Worm (Caenorhabditis elegans) whole organism, young adult: ENCODE results near the gene acbp-4.

Experiments used
- C06A6.2 ChIP-seq: fragments of 200-800 bp; sonication (Bioruptor generic); conservative IDR thresholded peaks from 2 replicates; pipeline ENCODE4 v1.3.6; 2022; ENCODE audit warnings: missing genetic modification characterization, missing compliant biosample characterization
- D2030.7 ChIP-seq: fragments of 200-800 bp; sonication (Bioruptor generic); IDR thresholded peaks from 2 replicates; pipeline ENCODE4 v1.3.6; 2022; ENCODE audit warnings: missing genetic modification reagents, missing genetic modification characterization, missing compliant biosample characterization
- F39B2.1 ChIP-seq: fragments of 200-800 bp; sonication (Bioruptor generic); IDR thresholded peaks from 2 replicates; pipeline ENCODE4 v1.3.6; 2022; ENCODE audit warnings: missing genetic modification reagents, missing genetic modification characterization, missing compliant biosample characterization
- F49E8.2 ChIP-seq: sonication (generic microtip); optimal IDR thresholded peaks from 3 replicates; lab custom pipeline; 2017; ENCODE audit warnings: missing genetic modification characterization, mild to moderate bottlenecking, missing compliant biosample characterization, antibody characterized with exemption, moderate library complexity; ENCODE audit not compliant: insufficient read depth
- F57A8.1 ChIP-seq: fragments of 200-800 bp; sonication (Bioruptor generic); optimal IDR thresholded peaks from 2 replicates; lab custom pipeline; 2018; ENCODE audit warnings: mild to moderate bottlenecking, missing genetic modification characterization, moderate library complexity, missing compliant biosample characterization
- F57C9.4 ChIP-seq: sonication (generic microtip); optimal IDR thresholded peaks from 2 replicates; lab custom pipeline; 2017; ENCODE audit warnings: mild to moderate bottlenecking, missing genetic modification characterization, missing compliant biosample characterization
- K11D2.4 ChIP-seq: fragments of 200-800 bp; sonication (Bioruptor generic); IDR thresholded peaks from 2 replicates; pipeline ENCODE4 v1.3.6; 2022; ENCODE audit warnings: missing genetic modification reagents, missing genetic modification characterization, missing compliant biosample characterization
- Y56A3A.18 ChIP-seq: fragments of 200-800 bp; sonication (Bioruptor generic); IDR thresholded peaks from 2 replicates; pipeline ENCODE4 v1.3.6; 2022; ENCODE audit warnings: missing genetic modification reagents, missing genetic modification characterization, missing compliant biosample characterization
- Y67H2A.10 ChIP-seq: fragments of 200-800 bp; sonication (Bioruptor generic); conservative IDR thresholded peaks from 2 replicates; pipeline ENCODE4 v1.3.6; 2022; ENCODE audit warnings: missing genetic modification reagents, missing genetic modification characterization, missing compliant biosample characterization
- Y79H2A.3 ChIP-seq: fragments of 200-800 bp; sonication (Bioruptor generic); conservative IDR thresholded peaks from 2 replicates; pipeline ENCODE4 v1.3.6; 2022; ENCODE audit warnings: missing genetic modification reagents, missing genetic modification characterization, missing compliant biosample characterization
- Y95B8A.8 ChIP-seq: fragments of 200-800 bp; sonication (Bioruptor generic); IDR thresholded peaks from 2 replicates; pipeline ENCODE4 v1.3.6; 2022; ENCODE audit warnings: missing genetic modification reagents, missing genetic modification characterization, missing compliant biosample characterization
- ZK185.1 ChIP-seq: sonication (generic microtip); optimal IDR thresholded peaks from 2 replicates; lab custom pipeline; 2016; ENCODE audit warnings: mild to moderate bottlenecking, missing genetic modification characterization, missing compliant biosample characterization; ENCODE audit not compliant: poor library complexity, severe bottlenecking
- ama-1 ChIP-seq, 3 experiments: fragments of 150-350 bp in 1 of 3; sonication (generic microtip) in 2 of 3; optimal IDR thresholded peaks; 2 replicates each; lab custom pipeline; 2014 to 2018; ENCODE audit warnings: missing biosample characterization in 2 of 3, missing genetic modification characterization in 2 of 3, missing genetic modification reagents in 2 of 3
- aptf-3 ChIP-seq: fragments of 200-800 bp; sonication (Bioruptor generic); IDR thresholded peaks from 2 replicates; pipeline ENCODE4 v1.3.6; 2022; ENCODE audit warnings: missing genetic modification characterization, missing compliant biosample characterization
- attf-3 ChIP-seq: fragments of 200-800 bp; sonication (Bioruptor generic); conservative IDR thresholded peaks from 2 replicates; pipeline ENCODE4 v1.3.6; 2022; ENCODE audit warnings: missing genetic modification reagents, missing genetic modification characterization, missing compliant biosample characterization
- ccch-3 ChIP-seq: fragments of 200-800 bp; sonication (Bioruptor generic); optimal IDR thresholded peaks from 2 replicates; lab custom pipeline; 2018; ENCODE audit warnings: mild to moderate bottlenecking, missing genetic modification characterization, missing compliant biosample characterization
- ceh-79 ChIP-seq: sonication (generic microtip); optimal IDR thresholded peaks from 2 replicates; lab custom pipeline; 2017; ENCODE audit warnings: mild to moderate bottlenecking, missing genetic modification characterization, missing compliant biosample characterization
- ceh-91 ChIP-seq: fragments of 200-800 bp; sonication (Bioruptor generic); IDR thresholded peaks from 2 replicates; pipeline ENCODE4 v1.3.6; 2022; ENCODE audit warnings: missing genetic modification reagents, missing genetic modification characterization, missing compliant biosample characterization
- dox-1 ChIP-seq: fragments of 200-800 bp; sonication (Bioruptor generic); IDR thresholded peaks from 2 replicates; pipeline ENCODE4 v1.3.6; 2022; ENCODE audit warnings: missing genetic modification reagents, missing genetic modification characterization, missing compliant biosample characterization
- dpff-1 ChIP-seq: sonication (generic microtip); optimal IDR thresholded peaks from 2 replicates; lab custom pipeline; 2017; ENCODE audit warnings: mild to moderate bottlenecking, missing genetic modification characterization, missing compliant biosample characterization
- efl-1 ChIP-seq: fragments of 150-350 bp; optimal IDR thresholded peaks from 2 replicates; lab custom pipeline; 2014; ENCODE audit warnings: missing biosample characterization, missing genetic modification reagents, missing genetic modification characterization
- hlh-12 ChIP-seq: sonication (generic microtip); optimal IDR thresholded peaks from 2 replicates; lab custom pipeline; 2016; ENCODE audit warnings: missing genetic modification characterization, missing compliant biosample characterization
- hmg-1.2 ChIP-seq: fragments of 200-800 bp; sonication (Bioruptor generic); IDR thresholded peaks from 2 replicates; pipeline ENCODE4 v1.3.6; 2022; ENCODE audit warnings: missing genetic modification reagents, missing genetic modification characterization, missing compliant biosample characterization
- hrde-1 ChIP-seq: sonication (generic microtip); optimal IDR thresholded peaks from 2 replicates; lab custom pipeline; 2016; ENCODE audit warnings: missing genetic modification characterization, mild to moderate bottlenecking, missing compliant biosample characterization, moderate library complexity, missing genotype, missing genetic modification reagents, borderline replicate concordance
- hsf-1 ChIP-seq: fragments of 200-800 bp; sonication (Bioruptor generic); IDR thresholded peaks from 2 replicates; pipeline ENCODE4 v1.3.6; 2022; ENCODE audit warnings: missing genetic modification reagents, missing genetic modification characterization, missing compliant biosample characterization
- lin-26 ChIP-seq: fragments of 200-800 bp; sonication (Bioruptor generic); IDR thresholded peaks from 2 replicates; pipeline ENCODE4 v1.3.6; 2022; ENCODE audit warnings: missing genetic modification reagents, missing genetic modification characterization, missing compliant biosample characterization
- lin-40 ChIP-seq: sonication (generic microtip); optimal IDR thresholded peaks from 2 replicates; lab custom pipeline; 2016; ENCODE audit warnings: missing genetic modification characterization, mild to moderate bottlenecking, missing compliant biosample characterization, missing genotype, missing genetic modification reagents
- madf-10 ChIP-seq: sonication (generic microtip); optimal IDR thresholded peaks from 2 replicates; lab custom pipeline; 2016; ENCODE audit warnings: mild to moderate bottlenecking, missing genetic modification characterization, missing compliant biosample characterization
- madf-3 ChIP-seq: fragments of 200-800 bp; sonication (Bioruptor generic); IDR thresholded peaks from 2 replicates; pipeline ENCODE4 v1.3.6; 2022; ENCODE audit warnings: missing genetic modification reagents, missing genetic modification characterization, missing compliant biosample characterization
- madf-8 ChIP-seq: fragments of 200-800 bp; sonication (Bioruptor generic); conservative IDR thresholded peaks from 2 replicates; pipeline ENCODE4 v1.3.6; 2022; ENCODE audit warnings: missing genetic modification reagents, missing genetic modification characterization, missing compliant biosample characterization
- nfya-2 ChIP-seq: fragments of 200-800 bp; sonication (Bioruptor generic); IDR thresholded peaks from 2 replicates; pipeline ENCODE4 v1.3.6; 2022; ENCODE audit warnings: missing genetic modification reagents, missing genetic modification characterization, missing compliant biosample characterization
- nhr-120 ChIP-seq: fragments of 200-800 bp; sonication (Bioruptor generic); IDR thresholded peaks from 2 replicates; pipeline ENCODE4 v1.3.6; 2022; ENCODE audit warnings: missing genetic modification characterization, missing compliant biosample characterization
- rec-8 ChIP-seq, 2 experiments: sonication (generic microtip); optimal IDR thresholded peaks; 2 replicates each; lab custom pipeline; 2016; ENCODE audit warnings: mild to moderate bottlenecking in 2 of 2, missing genetic modification characterization in 2 of 2, missing genetic modification reagents in 2 of 2, missing genotype in 2 of 2, missing biosample characterization in 1 of 2, missing compliant biosample characterization in 1 of 2, moderate library complexity in 1 of 2
- sdz-38 ChIP-seq: sonication (generic microtip); optimal IDR thresholded peaks from 2 replicates; lab custom pipeline; 2016; ENCODE audit warnings: missing genotype, missing genetic modification characterization, missing compliant biosample characterization
- snpc-1.3 ChIP-seq: sonication (generic microtip); optimal IDR thresholded peaks from 2 replicates; lab custom pipeline; 2017; ENCODE audit warnings: missing genetic modification characterization, mild to moderate bottlenecking, missing compliant biosample characterization, antibody characterized with exemption, moderate library complexity, missing genotype, missing genetic modification reagents; ENCODE audit not compliant: insufficient read depth
- zfh-2 ChIP-seq: fragments of 200-800 bp; sonication (Bioruptor generic); conservative IDR thresholded peaks from 2 replicates; pipeline ENCODE4 v1.3.6; 2022; ENCODE audit warnings: missing genetic modification reagents, missing genetic modification characterization, missing compliant biosample characterization
- ztf-18 ChIP-seq: sonication (generic microtip); optimal IDR thresholded peaks from 2 replicates; lab custom pipeline; 2016; ENCODE audit warnings: missing genotype, mild to moderate bottlenecking, missing genetic modification characterization, missing compliant biosample characterization
- ztf-26 ChIP-seq: sonication (generic microtip); optimal IDR thresholded peaks from 2 replicates; lab custom pipeline; 2017; ENCODE audit warnings: missing genetic modification characterization, missing compliant biosample characterization
- ztf-3 ChIP-seq: fragments of 200-800 bp; sonication (Bioruptor generic); optimal IDR thresholded peaks from 2 replicates; lab custom pipeline; 2018; ENCODE audit warnings: mild to moderate bottlenecking, missing genetic modification characterization, missing compliant biosample characterization

acbp-4 gene

DNA sequence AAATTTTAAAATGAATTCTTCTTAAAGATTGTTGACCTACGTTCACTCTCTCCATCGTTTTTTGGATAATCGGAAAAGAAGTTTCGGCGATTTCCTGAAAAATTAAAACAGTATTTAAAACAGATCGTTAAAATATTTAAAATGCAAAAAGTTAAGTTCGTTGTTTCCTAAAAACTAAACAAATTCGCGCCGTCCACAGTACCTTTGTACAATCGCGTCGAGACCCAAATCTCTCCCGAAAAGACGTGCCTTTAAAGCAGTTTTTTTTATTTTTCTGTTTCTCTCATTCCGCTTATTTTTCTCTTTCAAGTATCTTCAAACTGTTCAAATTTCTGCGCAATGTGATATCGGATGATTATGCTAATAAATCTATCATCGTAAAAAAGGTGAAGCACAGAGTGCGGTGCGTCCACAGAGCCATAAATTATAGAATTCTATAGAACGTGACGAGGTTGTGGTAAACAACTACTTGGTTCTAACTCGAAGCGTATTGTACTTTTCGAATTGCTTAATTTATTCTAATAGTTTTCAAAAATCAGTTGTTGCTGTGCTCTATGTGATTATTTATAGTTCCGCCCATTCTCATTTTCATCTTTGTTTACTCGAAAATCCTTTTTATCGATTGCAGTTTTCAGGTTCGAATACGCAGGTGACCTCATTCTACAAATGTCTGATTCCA, 1.9 kb upstream of the acbp-4 start, which contains the start of the genes F56C9.6 and F56C9.3 (continued):
- TF ChIP-seq ceh-91 (peak; percentile 81), ZK185.1 (tag; lab: Kevin White, UChicago) (no peak), sdz-38 (tag; lab: Kevin White, UChicago) (no peak), lin-26 (GFP tag; lab: Robert Waterston, UW) (0 out of 2 replicates have a peak, but pooled peaks have one; percentile 12), efl-1 (peak; percentile 95), madf-8 (GFP tag; lab: Robert Waterston, UW) (peak; percentile 66)

DNA sequence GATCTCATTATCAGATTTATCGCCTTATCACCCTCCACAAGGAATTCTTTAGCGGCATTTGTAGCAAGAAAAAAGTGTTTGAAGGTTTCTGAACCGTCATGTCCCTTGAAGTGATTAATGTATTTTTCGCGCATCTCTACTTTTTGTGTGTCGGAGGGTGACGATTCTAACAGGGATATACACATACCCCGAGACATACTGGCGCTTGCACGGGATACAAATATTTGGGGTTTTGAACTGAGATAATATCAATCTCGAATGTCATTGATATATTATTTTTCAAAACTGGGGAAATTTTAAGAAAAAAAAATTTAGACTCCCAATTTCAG, 3.3 kb downstream of the acbp-4 start:
- TF ChIP-seq madf-10 (tag; lab: Kevin White, UChicago) (no peak), Y79H2A.3 (GFP tag; lab: Robert Waterston, UW) (no peak), ztf-18 (no peak), nfya-2 (GFP tag; lab: Robert Waterston, UW) (no peak), C06A6.2 (GFP tag; lab: Robert Waterston, UW) (no peak), ccch-3 (GFP tag; lab: Kevin White, UChicago) (no peak), Y56A3A.18 (no peak), Y95B8A.8 (GFP tag; lab: Robert Waterston, UW) (no peak), madf-3 (GFP tag; lab: Robert Waterston, UW) (no peak), D2030.7 (GFP tag; lab: Robert Waterston, UW) (no peak), F49E8.2 (no peak)

DNA sequence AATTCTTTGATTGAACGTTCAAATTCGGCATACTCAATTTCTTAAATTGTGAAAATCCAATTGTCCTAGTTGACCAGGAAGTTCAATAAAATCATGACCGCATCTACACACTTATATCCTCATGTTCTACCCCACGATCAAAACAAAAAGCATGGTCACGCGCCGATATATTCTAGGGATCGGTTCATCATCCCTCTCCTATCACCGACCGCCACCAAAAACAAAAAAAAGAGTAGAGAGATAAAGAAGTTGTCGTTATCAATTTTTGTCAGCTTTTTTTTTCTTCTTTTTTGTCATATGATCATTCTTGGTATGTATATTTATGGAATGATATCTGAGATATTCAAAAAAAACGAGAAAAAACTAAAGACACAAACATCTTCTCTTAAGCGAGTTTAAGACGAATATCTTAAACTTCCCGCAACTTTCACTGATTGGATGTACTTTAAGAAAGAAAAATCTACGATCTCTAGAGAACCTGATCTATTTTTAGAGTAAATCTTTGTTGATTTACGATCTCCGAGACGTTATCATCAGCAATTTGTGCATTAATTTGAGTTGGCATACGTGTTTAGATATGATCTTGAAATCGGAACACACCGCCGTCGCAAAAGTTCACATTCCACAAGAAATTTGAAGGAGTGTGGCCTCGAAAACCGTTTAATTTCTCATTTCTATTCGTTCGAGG, 3.8 kb downstream of the acbp-4 start:
- peak; percentile 74 for TF ChIP-seq ztf-26
- TF ChIP-seq K11D2.4 (GFP tag; lab: Robert Waterston, UW), result peak; percentile 47; the same call in 1 of the 2 replicates
- TF ChIP-seq ama-1 (optimal IDR thresholded peaks at IDR 0.05; lab: Kevin White, UChicago), result no peak
- TF ChIP-seq ama-1 (GFP tag; optimal IDR thresholded peaks at IDR 0.05; lab: Kevin White, UChicago), result no peak
- peak; percentile 14 for TF ChIP-seq lin-40 (tag; lab: Kevin White, UChicago)
- TF ChIP-seq Y67H2A.10 (GFP tag; lab: Robert Waterston, UW), result no peak
- TF ChIP-seq, all 124 proteins: peak for 3

DNA sequence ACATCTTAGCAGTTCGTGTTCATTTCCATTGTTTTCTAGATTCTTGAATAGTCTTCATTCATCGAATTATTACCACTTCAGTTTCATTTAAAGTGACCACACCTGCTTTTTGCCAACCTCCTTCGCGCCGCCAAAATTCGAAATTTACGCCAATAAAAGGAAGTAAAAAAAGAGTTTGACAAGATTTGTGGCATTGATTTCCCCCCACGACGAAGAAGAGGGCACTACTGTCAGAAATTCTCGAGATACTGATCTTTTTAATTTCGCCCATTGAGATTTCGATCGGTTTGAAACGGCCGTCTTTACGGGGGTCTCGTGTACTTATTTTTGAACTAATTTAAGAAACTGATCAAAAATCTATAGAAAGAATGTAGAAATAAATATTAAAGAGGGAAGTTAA, 7.2 kb downstream of the acbp-4 start:
- TF ChIP-seq F39B2.1 (no peak), nhr-120 (GFP tag; lab: Robert Waterston, UW) (no peak), hlh-12 (tag; lab: Kevin White, UChicago) (no peak), hsf-1 (GFP tag; lab: Robert Waterston, UW) (no peak), snpc-1.3 (tag; lab: Kevin White, UChicago) (no peak), dpff-1 (tag; lab: Kevin White, UChicago) (no peak), hrde-1 (tag; lab: Kevin White, UChicago) (no peak), ztf-3 (GFP tag; lab: Kevin White, UChicago) (no peak), zfh-2 (GFP tag; lab: Robert Waterston, UW) (no peak), F57C9.4 (tag; lab: Kevin White, UChicago) (no peak), F57A8.1 (GFP tag; lab: Kevin White, UChicago) (no peak), dox-1 (GFP tag; lab: Robert Waterston, UW) (no peak), attf-3 (GFP tag; lab: Robert Waterston, UW) (no peak), madf-3 (GFP tag; lab: Robert Waterston, UW) (no peak), rec-8 (tag; optimal IDR thresholded peaks at IDR 0.05; lab: Kevin White, UChicago) (no peak), ccch-3 (GFP tag; lab: Kevin White, UChicago) (no peak), ceh-79 (tag; lab: Kevin White, UChicago) (no peak), hmg-1.2 (GFP tag; lab: Robert Waterston, UW) (no peak), K11D2.4 (GFP tag; lab: Robert Waterston, UW) (no peak), aptf-3 (no peak)
- TF ChIP-seq, all 124 proteins: peak for 0
